Fruit fly (Drosophila melanogaster) whole organism, embryonic: ENCODE data around the gene CG7465.
A peak's percentile ranks its signal among the peaks of the same experiment; 100 is the strongest.

ENCODE experiments used
- Adf1 ChIP-seq: fragments of 200-800 bp; sonication (Bioruptor generic); IDR thresholded peaks from 2 replicates; pipeline ENCODE4 v1.3.6; 2022; ENCODE audit warnings: missing biosample characterization, missing genetic modification characterization
- CG1024 ChIP-seq: fragments of 200-800 bp; sonication (Bioruptor generic); IDR thresholded peaks from 2 replicates; pipeline ENCODE4 v1.3.6; 2022; ENCODE audit warnings: missing biosample characterization, missing genetic modification characterization
- CG10321 ChIP-seq: fragments of 200-800 bp; sonication (Bioruptor generic); IDR thresholded peaks from 2 replicates; pipeline ENCODE4 v1.3.6; 2022; ENCODE audit warnings: missing biosample characterization, missing genetic modification characterization
- CG10979 ChIP-seq: fragments of 200-800 bp; sonication (Bioruptor generic); optimal IDR thresholded peaks from 2 replicates; lab custom pipeline; 2018; ENCODE audit warnings: missing biosample characterization, mild to moderate bottlenecking, missing genetic modification characterization, moderate library complexity
- CG11093 ChIP-seq: fragments of 200-800 bp; sonication (Bioruptor generic); IDR thresholded peaks from 3 replicates; pipeline ENCODE4 v1.3.6; 2022; ENCODE audit warnings: missing biosample characterization, missing genetic modification characterization
- CG11456 ChIP-seq: fragments of 200-800 bp; sonication (Bioruptor generic); IDR thresholded peaks from 3 replicates; pipeline ENCODE4 v1.3.6; 2022; ENCODE audit warnings: missing biosample characterization, missing genetic modification characterization
- CG1233 ChIP-seq: fragments of 200-800 bp; sonication (Bioruptor generic); optimal IDR thresholded peaks from 4 replicates; lab custom pipeline; 2018; ENCODE audit warnings: missing biosample characterization, mild to moderate bottlenecking, missing genetic modification characterization
- CG13894 ChIP-seq: fragments of 200-800 bp; sonication (Bioruptor generic); optimal IDR thresholded peaks from 3 replicates; lab custom pipeline; 2018; ENCODE audit warnings: missing biosample characterization, mild to moderate bottlenecking, missing genetic modification characterization, moderate library complexity
- CG15479 ChIP-seq: fragments of 200-800 bp; sonication (Bioruptor generic); optimal IDR thresholded peaks from 3 replicates; lab custom pipeline; 2019; ENCODE audit warnings: missing biosample characterization, mild to moderate bottlenecking, missing genetic modification characterization, moderate library complexity
- CG17361 ChIP-seq: fragments of 200-800 bp; sonication (Bioruptor generic); IDR thresholded peaks from 3 replicates; pipeline ENCODE4 v1.3.6; 2022; ENCODE audit warnings: missing biosample characterization, missing genetic modification characterization
- CG17568 ChIP-seq: fragments of 200-800 bp; sonication (Bioruptor generic); optimal IDR thresholded peaks from 2 replicates; lab custom pipeline; 2018; ENCODE audit warnings: missing biosample characterization, mild to moderate bottlenecking, missing genetic modification characterization, moderate library complexity
- CG1832 ChIP-seq: fragments of 200-800 bp; sonication (Bioruptor generic); optimal IDR thresholded peaks from 2 replicates; lab custom pipeline; 2017; ENCODE audit warnings: missing biosample characterization, mild to moderate bottlenecking, missing genetic modification characterization, inconsistent platforms
- CG3838 ChIP-seq: fragments of 200-800 bp; sonication (Bioruptor generic); optimal IDR thresholded peaks from 3 replicates; lab custom pipeline; 2016; ENCODE audit warnings: missing biosample characterization, missing genetic modification characterization
- CG6813 ChIP-seq: fragments of 200-800 bp; sonication (Bioruptor generic); optimal IDR thresholded peaks from 2 replicates; lab custom pipeline; 2017; ENCODE audit warnings: missing biosample characterization, missing genetic modification characterization, mild to moderate bottlenecking, moderate library complexity, missing genetic modification reagents
- CG7372 ChIP-seq: fragments of 200-800 bp; sonication (Bioruptor generic); IDR thresholded peaks from 2 replicates; pipeline ENCODE4 v1.3.6; 2022; ENCODE audit warnings: missing biosample characterization, missing genetic modification characterization
- CG9437 ChIP-seq: fragments of 200-800 bp; sonication (Bioruptor generic); optimal IDR thresholded peaks from 2 replicates; lab custom pipeline; 2018; ENCODE audit warnings: missing biosample characterization, mild to moderate bottlenecking, missing genetic modification characterization
- Deaf1 ChIP-seq: fragments of 200-800 bp; optimal IDR thresholded peaks from 3 replicates; lab custom pipeline; 2019; ENCODE audit warnings: missing biosample characterization, mild to moderate bottlenecking, missing genetic modification characterization, moderate library complexity
- E2f2 ChIP-seq: fragments of 200-800 bp; sonication (Bioruptor generic); IDR thresholded peaks from 2 replicates; pipeline ENCODE4 v1.3.6; 2022; ENCODE audit warnings: missing biosample characterization, missing genetic modification characterization
- Gsc ChIP-seq: fragments of 200-800 bp; sonication (Bioruptor generic); IDR thresholded peaks from 2 replicates; pipeline ENCODE4 v1.3.6; 2022; ENCODE audit warnings: missing biosample characterization, missing genetic modification characterization
- HHEX ChIP-seq: fragments of 200-800 bp; sonication (Bioruptor generic); optimal IDR thresholded peaks from 3 replicates; lab custom pipeline; 2017; ENCODE audit warnings: missing biosample characterization, mild to moderate bottlenecking, missing genetic modification characterization, missing genetic modification reagents
- HLHmδ ChIP-seq: fragments of 200-800 bp; sonication (Bioruptor generic); optimal IDR thresholded peaks from 2 replicates; lab custom pipeline; 2018; ENCODE audit warnings: missing biosample characterization, mild to moderate bottlenecking, missing genetic modification characterization, moderate library complexity
- Hmr ChIP-seq: fragments of 200-800 bp; sonication (Bioruptor generic); optimal IDR thresholded peaks from 3 replicates; lab custom pipeline; 2017; ENCODE audit warnings: mild to moderate bottlenecking, missing biosample characterization, missing genetic modification reagents, missing genetic modification characterization
- Lhr ChIP-seq: fragments of 200-800 bp; sonication (Bioruptor generic); optimal IDR thresholded peaks from 3 replicates; lab custom pipeline; 2017; ENCODE audit warnings: mild to moderate bottlenecking, missing biosample characterization, missing genetic modification reagents, missing genetic modification characterization
- Mad ChIP-seq: fragments of 200-800 bp; sonication (Bioruptor generic); optimal IDR thresholded peaks from 2 replicates; lab custom pipeline; 2016; ENCODE audit warnings: missing biosample characterization, missing genetic modification characterization
- NK7.1 ChIP-seq: fragments of 200-800 bp; sonication (Bioruptor generic); optimal IDR thresholded peaks from 3 replicates; lab custom pipeline; 2016; ENCODE audit warnings: missing biosample characterization, missing genetic modification characterization
- Trl ChIP-seq, 3 experiments: fragments of >200 bp in 2 of 3; fragments of 200-800 bp in 1 of 3; sonication (Bioruptor generic) in 1 of 3; optimal IDR thresholded peaks; 2 replicates in 1 of 3; 3 replicates in 2 of 3; lab custom pipeline; 2016 to 2017; ENCODE audit warnings: missing biosample characterization in 1 of 3, missing genetic modification characterization in 1 of 3
- abd-A ChIP-seq: fragments of 200-800 bp; sonication (Bioruptor generic); optimal IDR thresholded peaks from 3 replicates; lab custom pipeline; 2019; ENCODE audit warnings: missing biosample characterization, mild to moderate bottlenecking, missing genetic modification characterization, moderate library complexity
- az2 ChIP-seq: fragments of 200-800 bp; sonication (Bioruptor generic); optimal IDR thresholded peaks from 3 replicates; lab custom pipeline; 2016; ENCODE audit warnings: missing biosample characterization, missing genetic modification characterization
- cg ChIP-seq: fragments of 200-800 bp; sonication (Bioruptor generic); optimal IDR thresholded peaks from 3 replicates; lab custom pipeline; 2019; ENCODE audit warnings: missing biosample characterization, mild to moderate bottlenecking, missing genetic modification characterization, moderate library complexity
- chinmo ChIP-seq: fragments of 200-800 bp; sonication (Bioruptor generic); IDR thresholded peaks from 4 replicates; pipeline ENCODE4 v1.3.6; 2022; ENCODE audit warnings: missing biosample characterization, missing genetic modification characterization; ENCODE audit not compliant: partially characterized antibody
- da ChIP-seq: fragments of 200-800 bp; sonication (Bioruptor generic); optimal IDR thresholded peaks from 2 replicates; lab custom pipeline; 2016; ENCODE audit warnings: missing biosample characterization, missing genetic modification characterization
- eve ChIP-seq, 2 experiments: fragments of >200 bp; optimal IDR thresholded peaks; 2 replicates each; lab custom pipeline; 2017; ENCODE audit warnings: missing biosample characterization in 2 of 2, missing genetic modification characterization in 2 of 2
- ewg ChIP-seq: fragments of 200-800 bp; sonication (Bioruptor generic); optimal IDR thresholded peaks from 3 replicates; lab custom pipeline; 2017; ENCODE audit warnings: mild to moderate bottlenecking, missing biosample characterization, missing genetic modification reagents, missing genetic modification characterization
- exex ChIP-seq: fragments of 200-800 bp; sonication (Bioruptor generic); optimal IDR thresholded peaks from 4 replicates; lab custom pipeline; 2018; ENCODE audit warnings: missing biosample characterization, mild to moderate bottlenecking, missing genetic modification characterization, moderate library complexity
- fru ChIP-seq: fragments of >200 bp; optimal IDR thresholded peaks from 2 replicates; lab custom pipeline; 2017
- gcm ChIP-seq: fragments of 200-800 bp; sonication (Bioruptor generic); optimal IDR thresholded peaks from 2 replicates; lab custom pipeline; 2019; ENCODE audit warnings: missing biosample characterization, mild to moderate bottlenecking, missing genetic modification characterization, moderate library complexity
- ken ChIP-seq: fragments of 200-800 bp; sonication (Bioruptor generic); IDR thresholded peaks from 3 replicates; pipeline ENCODE4 v1.3.6; 2022; ENCODE audit warnings: missing biosample characterization, missing genetic modification characterization
- lilli ChIP-seq: fragments of 200-800 bp; sonication (Bioruptor generic); optimal IDR thresholded peaks from 3 replicates; lab custom pipeline; 2016; ENCODE audit warnings: missing biosample characterization, missing genetic modification characterization
- onecut ChIP-seq: fragments of 200-800 bp; sonication (Bioruptor generic); IDR thresholded peaks from 2 replicates; pipeline ENCODE4 v1.3.6; 2022; ENCODE audit warnings: missing biosample characterization, missing genetic modification characterization
- pros ChIP-seq: fragments of 200-800 bp; sonication (Bioruptor generic); optimal IDR thresholded peaks from 3 replicates; lab custom pipeline; 2019; ENCODE audit warnings: missing biosample characterization, mild to moderate bottlenecking, missing genetic modification characterization, moderate library complexity
- pzg ChIP-seq: fragments of 200-800 bp; sonication (Bioruptor generic); optimal IDR thresholded peaks from 3 replicates; lab custom pipeline; 2018; ENCODE audit warnings: missing biosample characterization, mild to moderate bottlenecking, missing genetic modification characterization, moderate library complexity
- run ChIP-seq: fragments of 200-800 bp; sonication (Bioruptor generic); optimal IDR thresholded peaks from 3 replicates; lab custom pipeline; 2018; ENCODE audit warnings: missing biosample characterization, mild to moderate bottlenecking, missing genetic modification characterization
- sqz ChIP-seq: fragments of 200-800 bp; sonication (Bioruptor generic); optimal IDR thresholded peaks from 3 replicates; lab custom pipeline; 2018; ENCODE audit warnings: missing biosample characterization, mild to moderate bottlenecking, missing genetic modification characterization
- unc-4 ChIP-seq: fragments of 200-800 bp; sonication (Bioruptor generic); IDR thresholded peaks from 2 replicates; pipeline ENCODE4 v1.3.6; 2022; ENCODE audit warnings: missing biosample characterization, missing genetic modification characterization; ENCODE audit not compliant: partially characterized antibody
- vnd ChIP-seq: fragments of 200-800 bp; sonication (Bioruptor generic); IDR thresholded peaks from 3 replicates; pipeline ENCODE4 v1.3.6; 2022; ENCODE audit warnings: missing biosample characterization, missing genetic modification characterization; ENCODE audit not compliant: partially characterized antibody
- yki ChIP-seq: fragments of >200 bp; optimal IDR thresholded peaks from 3 replicates; lab custom pipeline; 2018

The CG7465 gene

dm6 chr3L:4479938-4480337 is at the start of gene CG7465:
Gene CG7465, plus strand, starts transcription at chr3L:4480283.
- TF ChIP-seq abd-A (tag; lab: Kevin White, UChicago) (peak; percentile 68), chinmo (GFP tag; lab: Robert Waterston, UW) (peak; percentile 64; the same call in 1 of the 4 replicates), pzg (no peak), Hmr (GFP tag; lab: Kevin White, UChicago) (no peak), Adf1 (GFP tag; lab: Robert Waterston, UW) (peak; percentile 54; the same call in 1 of the 2 replicates), CG11093 (GFP tag; lab: Robert Waterston, UW) (no peak), CG13894 (peak; percentile 27)
- TF ChIP-seq, all 482 proteins: peak for 4

- no peak for TF ChIP-seq az2 (GFP tag; lab: Kevin White, UChicago)
- TF ChIP-seq Mad (GFP tag; lab: Kevin White, UChicago): no peak
- TF ChIP-seq HHEX: no peak
- TF ChIP-seq exex (tag; lab: Kevin White, UChicago): no peak
- TF ChIP-seq fru (lab: Kevin White, UChicago): no peak
- TF ChIP-seq Trl (optimal IDR thresholded peaks at IDR 0.05; lab: Kevin White, UChicago): peak; percentile 55 to 66
- no peak for TF ChIP-seq Trl (GFP tag; optimal IDR thresholded peaks at IDR 0.05; lab: Kevin White, UChicago)
- TF ChIP-seq CG7372 (GFP tag; lab: Robert Waterston, UW): no peak
- TF ChIP-seq da (GFP tag; lab: Kevin White, UChicago): no peak
- peak; percentile 68 for TF ChIP-seq CG13894
- peak; percentile 6 for TF ChIP-seq Deaf1 (tag; lab: Kevin White, UChicago)
- TF ChIP-seq yki (lab: Kevin White, UChicago): no peak
Measured at dm6 chr3L:4430331-4430730, 49.8 kb upstream of the CG7465 start.

- no peak for TF ChIP-seq sqz (GFP tag; lab: Kevin White, UChicago)
- no peak for TF ChIP-seq vnd
- no peak for TF ChIP-seq CG1024 (GFP tag; lab: Robert Waterston, UW)
- no peak for TF ChIP-seq CG1233 (GFP tag; lab: Kevin White, UChicago)
- TF ChIP-seq CG9437 (GFP tag; lab: Kevin White, UChicago): no peak
- TF ChIP-seq E2f2 (GFP tag; lab: Robert Waterston, UW): no peak
- no peak for TF ChIP-seq Lhr (GFP tag; lab: Kevin White, UChicago)
- TF ChIP-seq CG11456 (GFP tag; lab: Robert Waterston, UW): 0 out of 3 replicates have a peak, but pooled peaks have one; percentile 37
- peak; percentile 58 for TF ChIP-seq cg
- TF ChIP-seq Gsc (GFP tag; lab: Robert Waterston, UW): no peak
- no peak for TF ChIP-seq ken
- no peak for TF ChIP-seq CG1832 (GFP tag; lab: Kevin White, UChicago)
- no peak for TF ChIP-seq CG17361 (GFP tag; lab: Robert Waterston, UW)
- 0 out of 4 replicates have a peak, but pooled peaks have one; percentile 12 for TF ChIP-seq chinmo (GFP tag; lab: Robert Waterston, UW)
- no peak for TF ChIP-seq yki (lab: Kevin White, UChicago)
- TF ChIP-seq gcm: no peak
- TF ChIP-seq pros (GFP tag; lab: Kevin White, UChicago): no peak
- no peak for TF ChIP-seq NK7.1 (GFP tag; lab: Kevin White, UChicago)
- TF ChIP-seq CG3838 (GFP tag; lab: Kevin White, UChicago): no peak
- no peak for TF ChIP-seq CG17568
- no peak for TF ChIP-seq CG10979 (tag; lab: Kevin White, UChicago)
- TF ChIP-seq CG6813 (GFP tag; lab: Kevin White, UChicago): no peak
- peak; percentile 55 for TF ChIP-seq Deaf1 (tag; lab: Kevin White, UChicago)
- peak; percentile 50; the same call in 1 of the 2 replicates for TF ChIP-seq CG10321 (GFP tag; lab: Robert Waterston, UW)
- no peak for TF ChIP-seq eve (GFP tag; optimal IDR thresholded peaks at IDR 0.05; lab: Kevin White, UChicago)
- TF ChIP-seq HLHmδ: peak; percentile 28
- no peak for TF ChIP-seq onecut
- TF ChIP-seq ewg (GFP tag; lab: Kevin White, UChicago): peak; percentile 34
- no peak for TF ChIP-seq unc-4 (GFP tag; lab: Robert Waterston, UW)
- TF ChIP-seq run (tag; lab: Kevin White, UChicago): no peak
- no peak for TF ChIP-seq CG15479 (GFP tag; lab: Kevin White, UChicago)
- TF ChIP-seq lilli (GFP tag; lab: Kevin White, UChicago): no peak
Measured at dm6 chr3L:4431111-4431730, 48.9 kb upstream of the CG7465 start.
